Worm (Caenorhabditis elegans): ENCODE data around the gene C26B9.3.

Gene C26B9.3

ce11 chrX:5370605-5371004 is 32.5 kb downstream of the C26B9.3 start:
- no peak for TF ChIP-seq egl-27 (tag; optimal IDR thresholded peaks at IDR 0.05)
- no peak for TF ChIP-seq lin-39 (tag; optimal IDR thresholded peaks at IDR 0.05)
- no peak for TF ChIP-seq madf-5 (GFP tag; IDR thresholded peaks at IDR 0.05)
- no peak for TF ChIP-seq zfp-2 (tag; optimal IDR thresholded peaks at IDR 0.05)
- no peak for TF ChIP-seq mdt-29 (GFP tag; IDR thresholded peaks at IDR 0.05)
- TF ChIP-seq Y75B8A.6 (GFP tag; IDR thresholded peaks at IDR 0.05), result no peak
- no peak for TF ChIP-seq Y48G9A.11 (GFP tag; IDR thresholded peaks at IDR 0.05)
- no peak for TF ChIP-seq lin-1 (GFP tag; IDR thresholded peaks at IDR 0.05)
- TF ChIP-seq ZK546.5 (tag; optimal IDR thresholded peaks at IDR 0.05), result no peak
- TF ChIP-seq nhr-25 (tag; optimal IDR thresholded peaks at IDR 0.05; ENCODE audit: borderline replicate concordance, insufficient read depth), result no peak
- TF ChIP-seq nhr-10 (tag; optimal IDR thresholded peaks at IDR 0.05), result no peak
- no peak for TF ChIP-seq dmd-9 (GFP tag; IDR thresholded peaks at IDR 0.05)
- TF ChIP-seq hlh-11 (tag; optimal IDR thresholded peaks at IDR 0.05), result no peak

DNA sequence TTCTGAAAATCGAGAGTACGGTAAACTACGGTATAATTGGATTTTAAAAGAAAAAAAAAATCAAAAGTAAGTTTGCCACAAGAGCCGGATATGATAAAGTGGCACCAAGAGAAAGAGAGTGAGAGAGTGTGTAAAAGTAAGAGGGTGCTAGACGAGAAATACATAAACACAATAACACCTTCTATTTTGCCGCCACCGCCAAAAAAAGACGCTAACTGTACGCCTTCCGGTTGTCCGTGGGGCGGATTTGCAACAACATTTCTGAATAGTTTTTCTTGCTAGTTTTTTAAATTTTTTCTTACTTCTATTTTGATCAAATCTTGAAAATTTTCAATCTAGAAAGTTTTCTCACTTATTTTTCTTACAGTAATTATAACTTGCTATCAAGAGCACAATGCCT is 34.5 kb downstream of the C26B9.3 start, which contains the start of gene F35C8.8:
TSS of gene F35C8.8 (minus strand) at position 2 of the 400 bp plus-strand sequence.
- TF ChIP-seq ztf-7 (tag; optimal IDR thresholded peaks at IDR 0.05) (no peak), pha-4 (GFP tag; IDR thresholded peaks at IDR 0.05) (no peak), pha-4 (tag; optimal IDR thresholded peaks at IDR 0.05) (no peak), dmd-6 (GFP tag; IDR thresholded peaks at IDR 0.05) (no peak), zfp-3 (GFP tag; conservative IDR thresholded peaks at IDR 0.05) (no peak), mes-2 (tag; optimal IDR thresholded peaks at IDR 0.05; ENCODE audit: poor library complexity, severe bottlenecking) (no peak), nhr-6 (tag; optimal IDR thresholded peaks at IDR 0.05) (no peak), pqm-1 (tag; optimal IDR thresholded peaks at IDR 0.05) (no peak), hif-1 (tag; optimal IDR thresholded peaks at IDR 0.05) (no peak), ZK337.2 (GFP tag; IDR thresholded peaks at IDR 0.05) (no peak), arid-1 (GFP tag; conservative IDR thresholded peaks at IDR 0.05) (no peak), egl-43 (GFP tag; IDR thresholded peaks at IDR 0.05) (no peak), nhr-11 (tag; optimal IDR thresholded peaks at IDR 0.05) (no peak), dpl-1 (GFP tag; optimal IDR thresholded peaks at IDR 0.05) (no peak), ama-1 (optimal IDR thresholded peaks at IDR 0.05) (no peak), sdz-12 (GFP tag; optimal IDR thresholded peaks at IDR 0.05) (no peak), ctbp-1 (GFP tag; IDR thresholded peaks at IDR 0.05) (no peak), duxl-1 (tag; optimal IDR thresholded peaks at IDR 0.05; ENCODE audit: poor library complexity) (no peak), nhr-102 (tag; optimal IDR thresholded peaks at IDR 0.05) (no peak), daf-19 (GFP tag; conservative IDR thresholded peaks at IDR 0.05) (no peak), fkh-10 (GFP tag; optimal IDR thresholded peaks at IDR 0.05) (no peak)

ce11 chrX:5373597-5373996 is 35.5 kb downstream of the C26B9.3 start:
- TF ChIP-seq unc-62 (GFP tag; optimal IDR thresholded peaks at IDR 0.05 in 1 of 2), result peak in 1 of 2 experiments; percentile 95
- TF ChIP-seq unc-62 (tag; optimal IDR thresholded peaks at IDR 0.05), result no peak
- TF ChIP-seq nhr-28 (tag; optimal IDR thresholded peaks at IDR 0.05), result no peak
- no peak for TF ChIP-seq pqm-1 (tag; optimal IDR thresholded peaks at IDR 0.05)

DNA sequence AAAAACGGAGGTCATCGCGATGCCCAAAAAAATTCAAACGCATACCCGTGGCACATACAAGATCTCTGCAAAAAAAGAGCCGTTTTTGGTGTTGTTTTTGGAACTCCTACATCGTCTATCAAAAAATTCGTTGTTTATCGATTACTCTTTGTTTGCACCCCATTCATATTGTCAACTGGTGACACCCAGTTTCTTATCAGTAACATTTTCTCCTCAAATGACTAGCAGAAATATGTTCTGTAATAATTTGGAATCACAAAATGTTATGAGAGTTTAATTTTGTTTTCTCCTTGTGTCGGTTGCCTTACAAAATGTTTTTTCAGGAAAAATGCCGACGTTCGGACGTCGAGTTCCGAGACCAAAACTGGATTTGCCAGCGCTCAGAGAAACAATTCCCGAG is 36.6 kb downstream of the C26B9.3 start, which contains the start of gene sek-4:
TSS of gene sek-4 (plus strand) at position 318 of the 400 bp plus-strand sequence.
- TF ChIP-seq daf-16 (GFP tag; optimal IDR thresholded peaks at IDR 0.05) (no peak), daf-16 (tag; optimal IDR thresholded peaks at IDR 0.05) (peak; percentile 91), ceh-28 (tag; optimal IDR thresholded peaks at IDR 0.05) (no peak), lin-1 (GFP tag; IDR thresholded peaks at IDR 0.05) (no peak), pqm-1 (tag; optimal IDR thresholded peaks at IDR 0.05) (peak; percentile 52), nhr-28 (tag; optimal IDR thresholded peaks at IDR 0.05) (peak; percentile 45), dve-1 (tag; optimal IDR thresholded peaks at IDR 0.05; ENCODE audit: insufficient read depth) (no peak), ceh-82 (tag; optimal IDR thresholded peaks at IDR 0.05) (no peak), ceh-62 (tag; optimal IDR thresholded peaks at IDR 0.05) (no peak), dmd-6 (GFP tag; IDR thresholded peaks at IDR 0.05) (peak; percentile 33; the same call in 1 of the 2 replicates)

All from whole organism, L4 larva.